Worm (Caenorhabditis elegans): ENCODE results near the gene hda-10.
A peak's percentile ranks its signal among the peaks of the same experiment; 100 is the strongest.

The hda-10 gene

ce11 chrII:13862453-13862852 lies 20.1 kb upstream of the hda-10 start:
- TF ChIP-seq D2030.7 (GFP tag; IDR thresholded peaks at IDR 0.05): no peak
- no peak for TF ChIP-seq bed-2 (GFP tag; IDR thresholded peaks at IDR 0.05)
- no peak for TF ChIP-seq pha-4 (tag; optimal IDR thresholded peaks at IDR 0.05)
- peak; percentile 64 for TF ChIP-seq nhr-80 (tag; optimal IDR thresholded peaks at IDR 0.05)
- no peak for TF ChIP-seq lin-35 (GFP tag; optimal IDR thresholded peaks at IDR 0.05)
- no peak for TF ChIP-seq B0035.1 (tag; optimal IDR thresholded peaks at IDR 0.05)
- no peak for TF ChIP-seq lsy-27 (tag; optimal IDR thresholded peaks at IDR 0.05; ENCODE audit: borderline replicate concordance, insufficient read depth)

- TF ChIP-seq zfh-2 (GFP tag; conservative IDR thresholded peaks at IDR 0.05): no peak
- peak; percentile 51 for TF ChIP-seq lir-1 (GFP tag; conservative IDR thresholded peaks at IDR 0.05)
- no peak for TF ChIP-seq egl-44 (GFP tag; IDR thresholded peaks at IDR 0.05)
- TF ChIP-seq madf-3 (GFP tag; IDR thresholded peaks at IDR 0.05): no peak; the same call in 1 of the 2 replicates
- TF ChIP-seq B0019.2 (GFP tag; conservative IDR thresholded peaks at IDR 0.05): peak; percentile 71; the same call in 1 of the 2 replicates
- TF ChIP-seq sea-2 (GFP tag; IDR thresholded peaks at IDR 0.05): no peak
- TF ChIP-seq F52B5.7 (tag; optimal IDR thresholded peaks at IDR 0.05): no peak
- TF ChIP-seq F55B11.4 (tag; optimal IDR thresholded peaks at IDR 0.05; ENCODE audit: borderline replicate concordance, insufficient read depth): no peak
- no peak for TF ChIP-seq akir-1 (GFP tag; optimal IDR thresholded peaks at IDR 0.05)
- peak; percentile 85 for TF ChIP-seq snpc-1.3 (tag; optimal IDR thresholded peaks at IDR 0.05; ENCODE audit: insufficient read depth)
- TF ChIP-seq chd-7 (tag; optimal IDR thresholded peaks at IDR 0.05): no peak
- TF ChIP-seq Y53F4B.3 (GFP tag; IDR thresholded peaks at IDR 0.05): no peak
- peak; percentile 84 for TF ChIP-seq ceh-91 (GFP tag; IDR thresholded peaks at IDR 0.05)
- TF ChIP-seq nfya-1 (tag; optimal IDR thresholded peaks at IDR 0.05; ENCODE audit: borderline replicate concordance, insufficient read depth): no peak
- TF ChIP-seq gei-17 (GFP tag; optimal IDR thresholded peaks at IDR 0.05): peak; percentile 9
- TF ChIP-seq efl-1 (GFP tag; optimal IDR thresholded peaks at IDR 0.05): peak; percentile 84
- TF ChIP-seq bed-1 (GFP tag; IDR thresholded peaks at IDR 0.05): no peak
- TF ChIP-seq ztf-26 (tag; optimal IDR thresholded peaks at IDR 0.05): peak; percentile 41
- TF ChIP-seq C17E4.6 (GFP tag; IDR thresholded peaks at IDR 0.05): peak; percentile 81
- TF ChIP-seq hmg-20 (GFP tag; IDR thresholded peaks at IDR 0.05): peak; percentile 35; the same call in 1 of the 2 replicates
- TF ChIP-seq mxl-1 (tag; optimal IDR thresholded peaks at IDR 0.05): no peak
- no peak for TF ChIP-seq lsy-27 (tag; optimal IDR thresholded peaks at IDR 0.05; ENCODE audit: borderline replicate concordance, insufficient read depth)
- peak; percentile 76 for TF ChIP-seq F49E8.2 (tag; optimal IDR thresholded peaks at IDR 0.05; ENCODE audit: insufficient read depth)
- TF ChIP-seq K11D2.4 (GFP tag; IDR thresholded peaks at IDR 0.05): peak; percentile 81
- TF ChIP-seq lin-35 (GFP tag; optimal IDR thresholded peaks at IDR 0.05): peak in 2 of 3 experiments; percentile 24 to 85
- peak; percentile 82 for TF ChIP-seq mcd-1 (GFP tag; IDR thresholded peaks at IDR 0.05)
- TF ChIP-seq F37B4.10 (GFP tag; IDR thresholded peaks at IDR 0.05): no peak
- peak; percentile 84 for TF ChIP-seq xnd-1 (tag; optimal IDR thresholded peaks at IDR 0.05)
- no peak for TF ChIP-seq ztf-3 (GFP tag; optimal IDR thresholded peaks at IDR 0.05)
- no peak for TF ChIP-seq hlh-26 (GFP tag; conservative IDR thresholded peaks at IDR 0.05)
- TF ChIP-seq F23B12.7 (tag; optimal IDR thresholded peaks at IDR 0.05; ENCODE audit: insufficient read depth): peak; percentile 35
- TF ChIP-seq ets-4 (GFP tag; optimal IDR thresholded peaks at IDR 0.05): no peak
- TF ChIP-seq hlh-12 (tag; optimal IDR thresholded peaks at IDR 0.05): no peak
- TF ChIP-seq Y56A3A.18 (GFP tag; IDR thresholded peaks at IDR 0.05): peak; percentile 20; the same call in 1 of the 2 replicates
- TF ChIP-seq hsf-1 (GFP tag; IDR thresholded peaks at IDR 0.05): peak; percentile 78
- no peak for TF ChIP-seq egl-18 (GFP tag; IDR thresholded peaks at IDR 0.05)
- no peak for TF ChIP-seq ztf-22 (GFP tag; optimal IDR thresholded peaks at IDR 0.05)
- TF ChIP-seq cebp-2 (GFP tag; IDR thresholded peaks at IDR 0.05): no peak
- TF ChIP-seq D2030.7 (GFP tag; IDR thresholded peaks at IDR 0.05): peak; percentile 93
- TF ChIP-seq F33H1.4 (GFP tag; IDR thresholded peaks at IDR 0.05): peak; percentile 99
- peak; percentile 87; the same call in 1 of the 2 replicates for TF ChIP-seq Y95B8A.8 (GFP tag; IDR thresholded peaks at IDR 0.05)
Measured at ce11 chrII:13872191-13872889, 10.2 kb upstream of the hda-10 start, which contains the start of the genes cup-14 and ndub-8. Gene cup-14, minus strand, starts transcription at chrII:13872241. Gene ndub-8, plus strand, starts transcription at chrII:13872869.
